Fruit fly (Drosophila melanogaster): Measurements from ENCODE around the gene NimC1.

NimC1 gene

DNA sequence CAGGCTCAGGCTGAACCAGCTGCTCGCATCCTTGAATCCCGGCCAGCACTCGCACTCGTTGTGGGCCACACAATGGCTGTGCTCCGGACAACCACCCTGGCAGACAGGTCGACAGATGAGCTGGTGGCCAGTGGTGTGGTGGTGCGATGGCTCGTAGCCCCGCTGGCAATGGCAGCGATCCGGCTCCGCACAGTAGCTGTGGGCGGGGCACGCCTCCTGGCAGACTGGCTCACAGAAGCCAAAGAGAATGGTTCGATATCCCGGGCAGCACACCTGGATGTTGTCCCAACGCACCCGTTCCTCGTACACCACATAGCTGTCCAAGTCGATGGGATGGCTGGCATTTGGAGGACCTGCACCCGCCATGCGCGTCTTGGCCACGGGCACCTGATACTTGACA lies 43.1 kb upstream of the NimC1 start:
- TF ChIP-seq CG14655 (GFP tag; optimal IDR thresholded peaks at IDR 0.05), result no peak
- TF ChIP-seq CG8159 (tag; optimal IDR thresholded peaks at IDR 0.05), result no peak
- TF ChIP-seq CG34367 (tag; optimal IDR thresholded peaks at IDR 0.05), result no peak
- TF ChIP-seq CG8301 (tag; optimal IDR thresholded peaks at IDR 0.05), result no peak
- no peak for TF ChIP-seq CG4496 (GFP tag; IDR thresholded peaks at IDR 0.05)
- TF ChIP-seq CG9948 (tag; optimal IDR thresholded peaks at IDR 0.05), result no peak
- TF ChIP-seq CG17806 (tag; optimal IDR thresholded peaks at IDR 0.05), result no peak
- TF ChIP-seq fd96Ca (GFP tag; IDR thresholded peaks at IDR 0.05), result no peak
- TF ChIP-seq Snoo (tag; optimal IDR thresholded peaks at IDR 0.05), result no peak
- no peak for TF ChIP-seq D1 (tag; optimal IDR thresholded peaks at IDR 0.05)
- no peak for TF ChIP-seq Ets98B (GFP tag; IDR thresholded peaks at IDR 0.05)
- TF ChIP-seq CG15710 (tag; optimal IDR thresholded peaks at IDR 0.05), result no peak
- no peak for TF ChIP-seq CG13204 (GFP tag; optimal IDR thresholded peaks at IDR 0.05)
- TF ChIP-seq CG32121 (GFP tag; IDR thresholded peaks at IDR 0.05), result no peak
- no peak for TF ChIP-seq CG10348 (GFP tag; IDR thresholded peaks at IDR 0.05)
- no peak for TF ChIP-seq CG12605 (GFP tag; IDR thresholded peaks at IDR 0.05)
- TF ChIP-seq EcR (GFP tag; optimal IDR thresholded peaks at IDR 0.05), result no peak
- TF ChIP-seq Pif1A (GFP tag; optimal IDR thresholded peaks at IDR 0.05), result no peak
- no peak for TF ChIP-seq Pif1B (GFP tag; optimal IDR thresholded peaks at IDR 0.05)
- TF ChIP-seq rn (GFP tag; IDR thresholded peaks at IDR 0.05), result no peak

DNA sequence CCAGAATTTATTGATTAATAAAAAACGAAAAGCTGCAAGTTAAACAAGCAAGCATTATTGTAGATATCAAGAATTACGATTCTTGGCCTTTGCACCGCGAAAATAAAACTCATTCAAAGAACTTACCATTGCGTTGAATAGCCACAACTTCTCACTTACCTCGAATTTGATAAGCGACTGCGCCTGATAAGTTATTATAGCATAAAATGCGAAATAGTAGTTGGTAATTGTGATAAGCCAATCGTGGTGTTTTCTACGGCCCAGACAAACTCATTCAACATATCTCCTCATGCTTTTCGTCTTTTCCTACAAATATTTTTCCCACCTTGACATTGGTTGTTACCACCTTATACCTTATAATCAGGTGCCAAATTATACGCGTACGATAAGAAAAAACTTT lies 38.5 kb upstream of the NimC1 start:
- no peak for TF ChIP-seq CG10348 (GFP tag; IDR thresholded peaks at IDR 0.05)
- no peak for TF ChIP-seq D1 (tag; optimal IDR thresholded peaks at IDR 0.05)
- no peak for TF ChIP-seq gl (tag; optimal IDR thresholded peaks at IDR 0.05)
- no peak for TF ChIP-seq CG32121 (GFP tag; IDR thresholded peaks at IDR 0.05)
- no peak for TF ChIP-seq CG8159 (tag; optimal IDR thresholded peaks at IDR 0.05)
- TF ChIP-seq CG14655 (GFP tag; optimal IDR thresholded peaks at IDR 0.05), result no peak
- TF ChIP-seq CG34367 (tag; optimal IDR thresholded peaks at IDR 0.05), result no peak
- no peak for TF ChIP-seq CG13204 (GFP tag; optimal IDR thresholded peaks at IDR 0.05)
- no peak for TF ChIP-seq Ets98B (GFP tag; IDR thresholded peaks at IDR 0.05)
- no peak for TF ChIP-seq CG17806 (tag; optimal IDR thresholded peaks at IDR 0.05)
- no peak for TF ChIP-seq CG4496 (GFP tag; IDR thresholded peaks at IDR 0.05)
- TF ChIP-seq rn (GFP tag; IDR thresholded peaks at IDR 0.05), result no peak
- TF ChIP-seq CG12605 (GFP tag; IDR thresholded peaks at IDR 0.05), result no peak
- no peak for TF ChIP-seq CG15710 (tag; optimal IDR thresholded peaks at IDR 0.05)
- no peak for TF ChIP-seq Pif1B (GFP tag; optimal IDR thresholded peaks at IDR 0.05)

DNA sequence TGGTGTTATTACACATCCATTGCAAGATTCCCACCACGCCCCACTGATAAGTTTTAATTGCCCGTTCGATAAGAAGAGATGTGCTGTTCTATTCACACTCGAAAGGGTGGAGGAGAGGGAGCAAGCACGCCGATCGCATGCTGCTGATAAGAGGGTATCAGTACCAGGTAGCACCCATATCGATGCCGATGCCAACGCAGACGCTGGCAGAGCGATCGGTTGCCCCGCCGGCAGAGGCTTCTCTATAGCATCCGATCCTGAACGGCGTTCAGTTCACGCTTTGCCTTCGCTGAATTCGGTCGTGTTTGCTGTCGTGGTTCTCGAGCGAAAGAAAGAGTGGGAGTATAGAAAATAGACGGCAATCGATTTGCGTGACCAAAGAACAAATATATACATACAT lies 36.9 kb upstream of the NimC1 start:
- TF ChIP-seq CG10348 (GFP tag; IDR thresholded peaks at IDR 0.05) (no peak), CG13204 (GFP tag; optimal IDR thresholded peaks at IDR 0.05) (no peak), CG32121 (GFP tag; IDR thresholded peaks at IDR 0.05) (no peak), CG14655 (GFP tag; optimal IDR thresholded peaks at IDR 0.05) (no peak), CG8301 (tag; optimal IDR thresholded peaks at IDR 0.05) (no peak), CG15710 (tag; optimal IDR thresholded peaks at IDR 0.05) (no peak), CG9948 (tag; optimal IDR thresholded peaks at IDR 0.05) (no peak), gl (tag; optimal IDR thresholded peaks at IDR 0.05) (no peak), CG4496 (GFP tag; IDR thresholded peaks at IDR 0.05) (no peak), fd96Ca (GFP tag; IDR thresholded peaks at IDR 0.05) (no peak), EcR (GFP tag; optimal IDR thresholded peaks at IDR 0.05) (no peak), Ets98B (GFP tag; IDR thresholded peaks at IDR 0.05) (no peak), CG34367 (tag; optimal IDR thresholded peaks at IDR 0.05) (no peak), CG17806 (tag; optimal IDR thresholded peaks at IDR 0.05) (no peak), Snoo (tag; optimal IDR thresholded peaks at IDR 0.05) (no peak), rn (GFP tag; IDR thresholded peaks at IDR 0.05) (no peak), Pif1A (GFP tag; optimal IDR thresholded peaks at IDR 0.05) (no peak), CG8159 (tag; optimal IDR thresholded peaks at IDR 0.05) (no peak), CG12605 (GFP tag; IDR thresholded peaks at IDR 0.05) (no peak), Pif1B (GFP tag; optimal IDR thresholded peaks at IDR 0.05) (no peak)

DNA sequence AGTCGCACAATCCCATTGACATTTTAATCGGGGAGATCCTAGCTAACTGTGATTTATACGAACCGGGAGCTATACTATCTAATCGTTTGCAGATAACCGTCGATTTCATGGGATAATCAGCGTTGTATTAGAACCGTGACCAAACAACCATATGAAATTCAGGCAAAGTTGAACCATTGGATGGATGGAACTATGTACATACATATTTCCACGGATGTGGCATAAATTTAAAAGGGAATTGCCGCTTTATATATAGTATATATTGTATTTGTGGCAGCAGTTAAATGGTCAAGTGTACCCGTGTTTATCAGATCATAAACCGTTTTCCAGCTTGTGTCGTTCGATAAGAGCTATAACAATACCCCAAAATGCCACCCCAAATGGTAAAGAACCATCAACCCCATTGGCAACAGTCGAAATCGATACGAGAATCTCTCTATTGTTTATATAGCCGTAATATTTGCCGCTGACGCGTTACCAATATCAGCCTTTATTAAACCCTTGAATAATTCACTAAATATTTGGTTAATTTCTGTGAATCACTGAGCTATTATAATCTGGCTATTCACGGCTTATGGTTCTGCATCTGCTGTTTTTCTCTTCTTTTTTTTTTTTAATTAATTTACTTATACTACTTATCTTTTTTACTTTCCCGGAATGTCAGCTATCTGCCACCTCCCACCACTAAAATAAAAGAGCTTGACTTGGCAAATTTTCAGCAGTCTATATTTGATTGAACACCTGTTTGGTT lies 35.9 kb upstream of the NimC1 start, which contains the start of gene bgm:
TSS of gene bgm (plus strand) at position 701 of the 751 bp plus-strand sequence.
- TF ChIP-seq fd96Ca (GFP tag; IDR thresholded peaks at IDR 0.05), result no peak
- TF ChIP-seq CG15710 (tag; optimal IDR thresholded peaks at IDR 0.05), result no peak
- no peak for TF ChIP-seq gl (tag; optimal IDR thresholded peaks at IDR 0.05)
- TF ChIP-seq CG4496 (GFP tag; IDR thresholded peaks at IDR 0.05), result no peak
- no peak for TF ChIP-seq Snoo (tag; optimal IDR thresholded peaks at IDR 0.05)
- TF ChIP-seq rn (GFP tag; IDR thresholded peaks at IDR 0.05), result no peak
- no peak for TF ChIP-seq CG12605 (GFP tag; IDR thresholded peaks at IDR 0.05)
- TF ChIP-seq CG8301 (tag; optimal IDR thresholded peaks at IDR 0.05), result no peak
- no peak for TF ChIP-seq CG17806 (tag; optimal IDR thresholded peaks at IDR 0.05)
- no peak for TF ChIP-seq D1 (tag; optimal IDR thresholded peaks at IDR 0.05)
- TF ChIP-seq CG34367 (tag; optimal IDR thresholded peaks at IDR 0.05), result no peak
- no peak for TF ChIP-seq CG32121 (GFP tag; IDR thresholded peaks at IDR 0.05)
- TF ChIP-seq CG14655 (GFP tag; optimal IDR thresholded peaks at IDR 0.05), result no peak

DNA sequence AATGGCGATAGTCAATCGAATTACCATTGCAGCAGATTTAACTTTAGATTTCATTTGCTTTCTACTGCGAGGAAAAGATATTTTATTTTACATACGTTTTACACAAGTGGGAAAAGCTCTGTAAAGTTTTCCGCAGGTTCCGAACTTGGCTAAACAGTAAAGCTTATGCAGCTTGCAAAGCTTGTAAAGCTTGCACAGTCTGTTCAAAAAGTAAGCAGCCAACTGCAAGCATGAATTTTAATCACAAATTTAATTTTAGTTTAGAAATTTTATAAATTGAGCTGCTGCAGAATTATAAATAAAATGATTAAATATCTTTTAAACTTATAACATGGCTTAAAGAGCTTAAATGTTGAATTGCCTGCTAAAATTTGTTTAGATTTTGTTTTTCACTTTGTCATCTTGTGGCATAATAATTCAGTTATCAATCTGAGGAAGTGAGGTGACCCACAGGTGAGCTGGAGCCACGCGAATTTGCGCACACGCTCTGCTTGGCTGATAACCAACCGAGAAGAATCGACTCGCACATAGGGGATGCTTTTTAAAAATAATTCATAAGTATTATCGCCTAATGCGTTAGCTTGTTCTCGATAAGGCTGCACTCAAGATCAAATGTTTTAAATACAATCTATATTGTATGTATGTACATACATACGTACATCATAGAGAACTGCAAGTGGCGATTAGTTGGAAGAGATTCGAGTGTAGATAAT lies 35.2 kb upstream of the NimC1 start:
- TF ChIP-seq fd96Ca (GFP tag; IDR thresholded peaks at IDR 0.05) (no peak), CG32121 (GFP tag; IDR thresholded peaks at IDR 0.05) (no peak), Pif1A (GFP tag; optimal IDR thresholded peaks at IDR 0.05) (peak; percentile 9), Pif1B (GFP tag; optimal IDR thresholded peaks at IDR 0.05) (no peak), D1 (tag; optimal IDR thresholded peaks at IDR 0.05) (no peak), CG12605 (GFP tag; IDR thresholded peaks at IDR 0.05) (0 out of 2 replicates have a peak, but pooled peaks have one; percentile 27), CG17806 (tag; optimal IDR thresholded peaks at IDR 0.05) (no peak), Snoo (tag; optimal IDR thresholded peaks at IDR 0.05) (peak; percentile 12), CG10348 (GFP tag; IDR thresholded peaks at IDR 0.05) (no peak), CG8301 (tag; optimal IDR thresholded peaks at IDR 0.05) (no peak), Ets98B (GFP tag; IDR thresholded peaks at IDR 0.05) (peak; percentile 51; the same call in 1 of the 2 replicates), CG34367 (tag; optimal IDR thresholded peaks at IDR 0.05) (no peak), EcR (GFP tag; optimal IDR thresholded peaks at IDR 0.05) (no peak), CG8159 (tag; optimal IDR thresholded peaks at IDR 0.05) (peak; percentile 7), rn (GFP tag; IDR thresholded peaks at IDR 0.05) (no peak), CG14655 (GFP tag; optimal IDR thresholded peaks at IDR 0.05) (peak; percentile 15), gl (tag; optimal IDR thresholded peaks at IDR 0.05) (no peak), CG15710 (tag; optimal IDR thresholded peaks at IDR 0.05) (no peak), CG9948 (tag; optimal IDR thresholded peaks at IDR 0.05) (no peak), CG4496 (GFP tag; IDR thresholded peaks at IDR 0.05) (no peak), CG13204 (GFP tag; optimal IDR thresholded peaks at IDR 0.05) (no peak)

Data from whole organism, pupa.